Worm (Caenorhabditis elegans) whole organism, L2 larva: ENCODE measurements around the gene F42G2.5.

Source experiments
- C34F6.9 ChIP-seq: fragments of 150-350 bp; optimal IDR thresholded peaks from 2 replicates; lab custom pipeline; 2014; ENCODE audit warnings: missing biosample characterization, missing genetic modification characterization
- F13H6.1 ChIP-seq: sonication (generic microtip); optimal IDR thresholded peaks from 2 replicates; lab custom pipeline; 2016; ENCODE audit warnings: missing genetic modification characterization, missing compliant biosample characterization
- Y55F3AM.14 ChIP-seq: fragments of 200-800 bp; sonication (Bioruptor generic); optimal IDR thresholded peaks from 2 replicates; lab custom pipeline; 2018; ENCODE audit warnings: mild to moderate bottlenecking, missing genetic modification characterization, missing compliant biosample characterization
- aly-2 ChIP-seq: fragments of 150-350 bp; optimal IDR thresholded peaks from 2 replicates; lab custom pipeline; 2014; ENCODE audit warnings: missing biosample characterization, missing genetic modification characterization
- ama-1 ChIP-seq: fragments of 150-350 bp; optimal IDR thresholded peaks from 2 replicates; lab custom pipeline; 2018; ENCODE audit warnings: inconsistent platforms
- blmp-1 ChIP-seq: sonication (generic microtip); optimal IDR thresholded peaks from 2 replicates; lab custom pipeline; 2017; ENCODE audit warnings: missing genetic modification characterization, mild to moderate bottlenecking, missing compliant biosample characterization, antibody characterized with exemption, moderate library complexity; ENCODE audit not compliant: insufficient read depth
- ceh-16 ChIP-seq: fragments of 150-350 bp; optimal IDR thresholded peaks from 2 replicates; lab custom pipeline; 2014; ENCODE audit warnings: missing biosample characterization, missing genetic modification characterization
- ceh-82 ChIP-seq: fragments of 150-350 bp; optimal IDR thresholded peaks from 2 replicates; lab custom pipeline; 2014; ENCODE audit warnings: missing biosample characterization, missing genetic modification characterization
- dmd-4 ChIP-seq: sonication (generic microtip); optimal IDR thresholded peaks from 2 replicates; lab custom pipeline; 2017; ENCODE audit warnings: missing biosample characterization, missing genetic modification characterization
- egl-27 ChIP-seq: sonication (generic microtip); optimal IDR thresholded peaks from 3 replicates; lab custom pipeline; 2017; ENCODE audit warnings: missing biosample characterization, missing genetic modification reagents, missing genetic modification characterization
- elt-1 ChIP-seq: fragments of 150-350 bp; optimal IDR thresholded peaks from 2 replicates; lab custom pipeline; 2014; ENCODE audit warnings: missing biosample characterization, missing genetic modification characterization
- fos-1 ChIP-seq: fragments of 150-350 bp; optimal IDR thresholded peaks from 2 replicates; lab custom pipeline; 2014; ENCODE audit warnings: missing biosample characterization, missing genetic modification characterization
- gmeb-1 ChIP-seq: fragments of 150-350 bp; optimal IDR thresholded peaks from 2 replicates; lab custom pipeline; 2014; ENCODE audit warnings: missing biosample characterization, missing genetic modification characterization
- lin-11 ChIP-seq: fragments of 150-350 bp; sonication (generic microtip); optimal IDR thresholded peaks from 2 replicates; lab custom pipeline; 2014; ENCODE audit warnings: missing biosample characterization, missing genetic modification characterization, inconsistent platforms, mixed read lengths
- lin-39 ChIP-seq: fragments of 150-350 bp; optimal IDR thresholded peaks from 2 replicates; lab custom pipeline; 2014; ENCODE audit warnings: missing biosample characterization, missing genetic modification reagents, missing genetic modification characterization
- lsy-2 ChIP-seq, 2 experiments: fragments of 150-350 bp in 1 of 2; sonication (generic microtip) in 1 of 2; optimal IDR thresholded peaks; 2 replicates each; lab custom pipeline; 2014 to 2017; ENCODE audit warnings: missing biosample characterization in 2 of 2, missing genetic modification characterization in 2 of 2
- mab-5 ChIP-seq: fragments of 150-350 bp; optimal IDR thresholded peaks from 2 replicates; lab custom pipeline; 2014; ENCODE audit warnings: missing biosample characterization, missing genetic modification characterization
- mdl-1 ChIP-seq, 2 experiments: fragments of 150-350 bp in 1 of 2; sonication (generic microtip) in 1 of 2; optimal IDR thresholded peaks; 2 replicates each; lab custom pipeline; 2017; ENCODE audit warnings: missing biosample characterization in 2 of 2, missing genetic modification characterization in 2 of 2
- nhr-10 ChIP-seq: sonication (generic microtip); optimal IDR thresholded peaks from 2 replicates; lab custom pipeline; 2017; ENCODE audit warnings: missing biosample characterization, missing genetic modification characterization
- nhr-11 ChIP-seq: fragments of 150-350 bp; optimal IDR thresholded peaks from 2 replicates; lab custom pipeline; 2014; ENCODE audit warnings: missing biosample characterization, missing genetic modification characterization
- nhr-12 ChIP-seq: fragments of 150-350 bp; optimal IDR thresholded peaks from 2 replicates; lab custom pipeline; 2014; ENCODE audit warnings: missing biosample characterization, missing genetic modification characterization
- nhr-129 ChIP-seq: fragments of 150-350 bp; optimal IDR thresholded peaks from 2 replicates; lab custom pipeline; 2014; ENCODE audit warnings: missing biosample characterization, missing genetic modification characterization
- nhr-21 ChIP-seq: fragments of 150-350 bp; optimal IDR thresholded peaks from 2 replicates; lab custom pipeline; 2014; ENCODE audit warnings: missing biosample characterization, missing genetic modification characterization
- nhr-77 ChIP-seq: fragments of 150-350 bp; optimal IDR thresholded peaks from 2 replicates; lab custom pipeline; 2014; ENCODE audit warnings: missing biosample characterization, missing genetic modification characterization
- skn-1 ChIP-seq: sonication (generic microtip); optimal IDR thresholded peaks from 2 replicates; lab custom pipeline; 2017; ENCODE audit warnings: missing biosample characterization, missing genetic modification characterization
- sma-3 ChIP-seq: sonication (generic microtip); optimal IDR thresholded peaks from 2 replicates; lab custom pipeline; 2016; ENCODE audit warnings: missing genetic modification reagents, missing genetic modification characterization, missing compliant biosample characterization
- snpc-4 ChIP-seq: fragments of 150-350 bp; optimal IDR thresholded peaks from 2 replicates; lab custom pipeline; 2014; ENCODE audit warnings: missing biosample characterization, missing genetic modification characterization
- unc-39 ChIP-seq: fragments of 150-350 bp; optimal IDR thresholded peaks from 2 replicates; lab custom pipeline; 2014; ENCODE audit warnings: missing biosample characterization, missing genetic modification characterization
- unc-62 ChIP-seq: fragments of 150-350 bp; optimal IDR thresholded peaks from 2 replicates; lab custom pipeline; 2014; ENCODE audit warnings: missing biosample characterization, missing genetic modification reagents, missing genetic modification characterization
- zag-1 ChIP-seq: fragments of 150-350 bp; optimal IDR thresholded peaks from 2 replicates; lab custom pipeline; 2014; ENCODE audit warnings: missing biosample characterization, missing genetic modification characterization
- ztf-11 ChIP-seq: sonication (generic microtip); optimal IDR thresholded peaks from 2 replicates; lab custom pipeline; 2017; ENCODE audit warnings: missing biosample characterization, missing genetic modification characterization
- ztf-4 ChIP-seq: fragments of 150-350 bp; optimal IDR thresholded peaks from 2 replicates; lab custom pipeline; 2014; ENCODE audit warnings: missing biosample characterization, missing genetic modification characterization

The F42G2.5 gene

ce11 chrII:2442243-2442642 lies 24.5 kb upstream of the F42G2.5 start (continued):
- TF ChIP-seq dmd-4 (tag; lab: Kevin White, UChicago) (no peak), ceh-82 (tag; lab: Kevin White, UChicago) (no peak), lin-11 (tag; lab: Kevin White, UChicago) (no peak), fos-1 (tag; lab: Kevin White, UChicago) (peak; percentile 31), lsy-2 (tag; optimal IDR thresholded peaks at IDR 0.05; lab: Kevin White, UChicago) (no peak), nhr-77 (tag; lab: Kevin White, UChicago) (no peak), ztf-4 (no peak), nhr-129 (no peak), F13H6.1 (no peak), mab-5 (tag; lab: Kevin White, UChicago) (no peak), Y55F3AM.14 (GFP tag; lab: Kevin White, UChicago) (no peak), aly-2 (tag; lab: Kevin White, UChicago) (no peak), elt-1 (tag; lab: Kevin White, UChicago) (no peak)

- no peak for TF ChIP-seq nhr-77 (tag; lab: Kevin White, UChicago)
- TF ChIP-seq nhr-12 (tag; lab: Kevin White, UChicago) = no peak
- no peak for TF ChIP-seq nhr-10 (tag; lab: Kevin White, UChicago)
- no peak for TF ChIP-seq nhr-129
- no peak for TF ChIP-seq Y55F3AM.14 (GFP tag; lab: Kevin White, UChicago)
- no peak for TF ChIP-seq zag-1 (tag; lab: Kevin White, UChicago)
- no peak for TF ChIP-seq C34F6.9
- no peak for TF ChIP-seq ztf-11 (tag; lab: Kevin White, UChicago)
- TF ChIP-seq lin-39 (tag; lab: Kevin White, UChicago) = no peak
- TF ChIP-seq F13H6.1 = no peak
- no peak for TF ChIP-seq ama-1 (lab: Kevin White, UChicago)
- no peak for TF ChIP-seq unc-62 (GFP tag; lab: Kevin White, UChicago)
- TF ChIP-seq sma-3 = no peak
- TF ChIP-seq snpc-4 (tag; lab: Kevin White, UChicago) = no peak
- TF ChIP-seq ceh-16 = no peak
- TF ChIP-seq unc-39 (tag; lab: Kevin White, UChicago) = no peak
- no peak for TF ChIP-seq nhr-21 (tag; lab: Kevin White, UChicago)
- TF ChIP-seq nhr-11 (tag; lab: Kevin White, UChicago) = no peak
- no peak for TF ChIP-seq blmp-1 (tag; lab: Kevin White, UChicago)
- no peak for TF ChIP-seq aly-2 (tag; lab: Kevin White, UChicago)
Measured at ce11 chrII:2440312-2440711, 22.5 kb upstream of the F42G2.5 start.

- TF ChIP-seq unc-62 (GFP tag; lab: Kevin White, UChicago) (no peak), nhr-11 (tag; lab: Kevin White, UChicago) (no peak), egl-27 (tag; lab: Kevin White, UChicago) (no peak), ztf-11 (tag; lab: Kevin White, UChicago) (no peak), snpc-4 (tag; lab: Kevin White, UChicago) (no peak), unc-39 (tag; lab: Kevin White, UChicago) (no peak), Y55F3AM.14 (GFP tag; lab: Kevin White, UChicago) (no peak), dmd-4 (tag; lab: Kevin White, UChicago) (no peak), gmeb-1 (no peak), nhr-10 (tag; lab: Kevin White, UChicago) (no peak), zag-1 (tag; lab: Kevin White, UChicago) (no peak)
Measured at ce11 chrII:2438944-2439343, 21.2 kb upstream of the F42G2.5 start.

ce11 chrII:2438180-2438579 lies 20.4 kb upstream of the F42G2.5 start:
- TF ChIP-seq fos-1 (tag; lab: Kevin White, UChicago) = peak; percentile 21
- no peak for TF ChIP-seq skn-1 (tag; lab: Kevin White, UChicago)
- TF ChIP-seq, all 48 proteins: peak for 1

- TF ChIP-seq unc-39 (tag; lab: Kevin White, UChicago) (no peak), elt-1 (tag; lab: Kevin White, UChicago) (peak; percentile 7), ceh-16 (peak; percentile 97)
Measured at ce11 chrII:2436757-2437156, 19.0 kb upstream of the F42G2.5 start.

ce11 chrII:2435566-2435965 lies 17.8 kb upstream of the F42G2.5 start:
- TF ChIP-seq gmeb-1 (no peak), lsy-2 (tag; optimal IDR thresholded peaks at IDR 0.05; lab: Kevin White, UChicago) (no peak), unc-39 (tag; lab: Kevin White, UChicago) (no peak), blmp-1 (tag; lab: Kevin White, UChicago) (peak; percentile 73), aly-2 (tag; lab: Kevin White, UChicago) (no peak), C34F6.9 (no peak), nhr-11 (tag; lab: Kevin White, UChicago) (no peak), mdl-1 (tag; optimal IDR thresholded peaks at IDR 0.05; lab: Kevin White, UChicago) (no peak)
